Worm (Caenorhabditis elegans): ENCODE results near the gene ndab-2.
A peak's percentile ranks its signal among the peaks of the same experiment; 100 is the strongest.

DNA sequence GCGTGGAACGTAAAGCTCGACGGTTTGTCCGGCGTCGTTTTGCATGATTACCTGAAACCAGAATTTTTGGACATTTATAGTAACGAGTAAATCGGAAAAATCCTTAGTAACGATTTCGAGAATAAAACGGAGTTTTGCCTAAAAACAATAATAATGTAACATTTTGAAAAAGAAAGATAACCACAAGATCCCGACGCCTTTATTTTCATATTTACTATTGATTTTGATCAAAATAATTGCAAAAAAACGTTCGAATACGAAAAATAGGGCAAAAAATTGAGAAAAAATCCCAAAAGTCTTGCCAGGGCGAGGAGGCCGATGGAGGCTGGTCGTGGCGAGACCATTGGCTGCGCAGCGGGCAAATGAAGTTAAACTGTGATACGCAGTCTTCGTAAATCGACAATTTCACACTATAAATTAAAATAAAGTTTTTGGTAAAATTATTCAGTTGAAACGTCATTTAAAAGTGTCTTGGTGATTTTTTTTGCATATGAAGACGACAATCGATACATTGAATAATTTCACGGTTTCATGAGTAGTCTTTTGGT lies 9.1 kb downstream of the ndab-2 start, which contains the start of gene rps-21:
- TF ChIP-seq nhr-11 (tag; optimal IDR thresholded peaks at IDR 0.05) (no peak), fos-1 (tag; optimal IDR thresholded peaks at IDR 0.05) (peak; percentile 66), elt-3 (tag; optimal IDR thresholded peaks at IDR 0.05) (no peak), lin-11 (tag; optimal IDR thresholded peaks at IDR 0.05) (peak; percentile 80), skn-1 (tag; optimal IDR thresholded peaks at IDR 0.05) (no peak), mab-5 (tag; optimal IDR thresholded peaks at IDR 0.05) (peak; percentile 46), Y55F3AM.14 (GFP tag; optimal IDR thresholded peaks at IDR 0.05) (no peak), elt-1 (tag; optimal IDR thresholded peaks at IDR 0.05) (no peak), unc-55 (GFP tag; optimal IDR thresholded peaks at IDR 0.05) (peak; percentile 94), ztf-1 (GFP tag; conservative IDR thresholded peaks at IDR 0.05) (no peak), ztf-11 (tag; optimal IDR thresholded peaks at IDR 0.05) (no peak), lin-13 (GFP tag; optimal IDR thresholded peaks at IDR 0.05) (peak; percentile 91), lsy-2 (tag; optimal IDR thresholded peaks at IDR 0.05) (peak; percentile 84 to 93)
